Worm (Caenorhabditis elegans) whole organism, L4 larva: ENCODE results near the gene C10B5.1.
A peak's percentile ranks its signal among the peaks of the same experiment; 100 is the strongest.

Experiments
- F26F4.8 ChIP-seq: fragments of 200-800 bp; sonication (Bioruptor generic); conservative IDR thresholded peaks from 2 replicates; pipeline ENCODE4 v1.3.6; 2022; ENCODE audit warnings: missing genetic modification characterization, missing compliant biosample characterization
- F37D6.2 ChIP-seq: sonication (generic microtip); optimal IDR thresholded peaks from 2 replicates; lab custom pipeline; 2016; ENCODE audit warnings: mild to moderate bottlenecking, missing genetic modification characterization, missing compliant biosample characterization
- F49E8.2 ChIP-seq: sonication (generic microtip); optimal IDR thresholded peaks from 2 replicates; lab custom pipeline; 2016; ENCODE audit warnings: missing compliant biosample characterization, mild to moderate bottlenecking, missing genetic modification characterization, borderline replicate concordance
- R02D3.7 ChIP-seq: fragments of 150-350 bp; sonication (generic microtip); optimal IDR thresholded peaks from 3 replicates; lab custom pipeline; 2014; ENCODE audit warnings: missing biosample characterization, missing genetic modification characterization
- ZK337.2 ChIP-seq: fragments of 200-800 bp; sonication (Bioruptor generic); IDR thresholded peaks from 2 replicates; pipeline ENCODE4 v1.3.6; 2022; ENCODE audit warnings: missing genetic modification reagents, missing genetic modification characterization, missing compliant biosample characterization
- aha-1 ChIP-seq: fragments of 150-350 bp; peaks from one replicate; lab custom pipeline; 2014; ENCODE audit warnings: missing biosample characterization, missing genetic modification characterization
- ceh-28 ChIP-seq: fragments of 150-350 bp; optimal IDR thresholded peaks from 2 replicates; lab custom pipeline; 2014; ENCODE audit warnings: missing biosample characterization, missing genetic modification reagents, missing genetic modification characterization
- ceh-32 ChIP-seq: sonication (generic microtip); optimal IDR thresholded peaks from 2 replicates; lab custom pipeline; 2016; ENCODE audit warnings: mild to moderate bottlenecking, missing genetic modification characterization, missing compliant biosample characterization; ENCODE audit not compliant: poor library complexity
- ceh-62 ChIP-seq: sonication (generic microtip); optimal IDR thresholded peaks from 2 replicates; lab custom pipeline; 2017; ENCODE audit warnings: missing biosample characterization, missing genetic modification characterization
- daf-19 ChIP-seq: fragments of 200-800 bp; sonication (Bioruptor generic); conservative IDR thresholded peaks from 2 replicates; pipeline ENCODE4 v1.3.6; 2022; ENCODE audit warnings: missing genetic modification characterization, missing compliant biosample characterization
- daf-8 ChIP-seq: fragments of 200-800 bp; sonication (Bioruptor generic); IDR thresholded peaks from 2 replicates; pipeline ENCODE4 v1.3.6; 2022; ENCODE audit warnings: missing genetic modification characterization, missing compliant biosample characterization
- dmd-6 ChIP-seq: fragments of 200-800 bp; sonication (Bioruptor generic); IDR thresholded peaks from 2 replicates; pipeline ENCODE4 v1.3.6; 2022; ENCODE audit warnings: missing genetic modification reagents, missing genetic modification characterization, missing compliant biosample characterization
- dpl-1 ChIP-seq: fragments of 150-350 bp; optimal IDR thresholded peaks from 2 replicates; lab custom pipeline; 2014; ENCODE audit warnings: missing biosample characterization, missing genetic modification reagents, missing genetic modification characterization
- duxl-1 ChIP-seq: sonication (generic microtip); optimal IDR thresholded peaks from 2 replicates; lab custom pipeline; 2016; ENCODE audit warnings: mild to moderate bottlenecking, missing genetic modification characterization, moderate library complexity, missing compliant biosample characterization; ENCODE audit not compliant: poor library complexity
- dve-1 ChIP-seq: sonication (generic microtip); optimal IDR thresholded peaks from 2 replicates; lab custom pipeline; 2017; ENCODE audit warnings: antibody characterized with exemption, mild to moderate bottlenecking, missing genetic modification characterization, missing compliant biosample characterization; ENCODE audit not compliant: insufficient read depth
- egl-43 ChIP-seq: fragments of 200-800 bp; sonication (Bioruptor generic); IDR thresholded peaks from 2 replicates; pipeline ENCODE4 v1.3.6; 2022; ENCODE audit warnings: missing genetic modification reagents, missing genetic modification characterization, missing compliant biosample characterization
- fkh-10 ChIP-seq: fragments of 150-350 bp; optimal IDR thresholded peaks from 2 replicates; lab custom pipeline; 2014; ENCODE audit warnings: missing biosample characterization, missing genetic modification reagents, missing genetic modification characterization
- hlh-11 ChIP-seq: fragments of 200-800 bp; sonication (Bioruptor generic); optimal IDR thresholded peaks from 2 replicates; lab custom pipeline; 2018; ENCODE audit warnings: mild to moderate bottlenecking, missing genetic modification characterization, missing compliant biosample characterization
- hlh-30 ChIP-seq: sonication (generic microtip); optimal IDR thresholded peaks from 2 replicates; lab custom pipeline; 2017; ENCODE audit warnings: antibody characterized with exemption, mild to moderate bottlenecking, missing genetic modification characterization, missing compliant biosample characterization; ENCODE audit not compliant: insufficient read depth
- hmg-1.1 ChIP-seq: fragments of 200-800 bp; sonication (Bioruptor generic); IDR thresholded peaks from 2 replicates; pipeline ENCODE4 v1.3.6; 2022; ENCODE audit warnings: missing genetic modification reagents, missing genetic modification characterization, missing compliant biosample characterization
- jun-1 ChIP-seq: fragments of 150-350 bp; optimal IDR thresholded peaks from 2 replicates; lab custom pipeline; 2014; ENCODE audit warnings: missing biosample characterization, missing genetic modification reagents, missing genetic modification characterization
- lin-1 ChIP-seq: fragments of 200-800 bp; sonication (Bioruptor generic); IDR thresholded peaks from 2 replicates; pipeline ENCODE4 v1.3.6; 2022; ENCODE audit warnings: missing genetic modification reagents, missing genetic modification characterization, missing compliant biosample characterization
- lin-15B ChIP-seq: fragments of 150-350 bp; sonication (generic microtip); optimal IDR thresholded peaks from 3 replicates; lab custom pipeline; 2014; ENCODE audit warnings: missing biosample characterization, missing genetic modification characterization
- lin-29 ChIP-seq: fragments of 200-800 bp; sonication (Bioruptor generic); IDR thresholded peaks from 2 replicates; pipeline ENCODE4 v1.3.6; 2022; ENCODE audit warnings: missing genetic modification reagents, missing genetic modification characterization, missing compliant biosample characterization
- lin-38 ChIP-seq: fragments of 200-800 bp; sonication (Bioruptor generic); IDR thresholded peaks from 2 replicates; pipeline ENCODE4 v1.3.6; 2022; ENCODE audit warnings: missing genetic modification reagents, missing genetic modification characterization, missing compliant biosample characterization
- lin-39 ChIP-seq: fragments of 150-350 bp; optimal IDR thresholded peaks from 2 replicates; lab custom pipeline; 2014; ENCODE audit warnings: missing biosample characterization, missing genetic modification reagents, missing genetic modification characterization
- mdt-29 ChIP-seq: fragments of 200-800 bp; sonication (Bioruptor generic); IDR thresholded peaks from 2 replicates; pipeline ENCODE4 v1.3.6; 2022; ENCODE audit warnings: missing genetic modification reagents, missing genetic modification characterization, missing compliant biosample characterization
- mxl-2 ChIP-seq: fragments of 200-800 bp; sonication (Bioruptor generic); conservative IDR thresholded peaks from 2 replicates; pipeline ENCODE4 v1.3.6; 2022; ENCODE audit warnings: missing genetic modification reagents, missing genetic modification characterization, missing compliant biosample characterization
- mxl-3 ChIP-seq: fragments of 200-800 bp; sonication (Bioruptor generic); optimal IDR thresholded peaks from 2 replicates; lab custom pipeline; 2018; ENCODE audit warnings: mild to moderate bottlenecking, missing genetic modification characterization, missing compliant biosample characterization
- nhr-111 ChIP-seq: fragments of 200-800 bp; sonication (Bioruptor generic); optimal IDR thresholded peaks from 2 replicates; lab custom pipeline; 2018; ENCODE audit warnings: mild to moderate bottlenecking, missing genetic modification characterization, missing compliant biosample characterization
- nhr-237 ChIP-seq: sonication (generic microtip); optimal IDR thresholded peaks from 2 replicates; lab custom pipeline; 2017; ENCODE audit warnings: missing biosample characterization, missing genetic modification characterization
- nhr-25 ChIP-seq: sonication (generic microtip); optimal IDR thresholded peaks from 2 replicates; lab custom pipeline; 2017; ENCODE audit warnings: missing genetic modification characterization, mild to moderate bottlenecking, missing compliant biosample characterization, antibody characterized with exemption, moderate library complexity, borderline replicate concordance; ENCODE audit not compliant: insufficient read depth
- nhr-41 ChIP-seq: fragments of 200-800 bp; sonication (Bioruptor generic); IDR thresholded peaks from 2 replicates; pipeline ENCODE4 v1.3.6; 2022; ENCODE audit warnings: missing genetic modification reagents, missing genetic modification characterization, missing compliant biosample characterization
- nhr-76 ChIP-seq: fragments of 150-350 bp; optimal IDR thresholded peaks from 2 replicates; lab custom pipeline; 2014; ENCODE audit warnings: missing biosample characterization, missing genetic modification characterization
- nhr-77 ChIP-seq: fragments of 150-350 bp; optimal IDR thresholded peaks from 2 replicates; lab custom pipeline; 2014; ENCODE audit warnings: missing biosample characterization, missing genetic modification characterization
- pha-4 ChIP-seq, 2 experiments: fragments of 150-350 bp in 1 of 2; fragments of 200-800 bp in 1 of 2; sonication (Bioruptor generic) in 1 of 2; IDR thresholded peaks in 1 of 2; optimal IDR thresholded peaks in 1 of 2; 2 replicates each; pipeline versions ENCODE4 v1.3.6 to Lab custom; 2014 to 2022; ENCODE audit warnings: missing genetic modification characterization in 2 of 2, missing genetic modification reagents in 2 of 2, missing biosample characterization in 1 of 2, missing compliant biosample characterization in 1 of 2
- php-3 ChIP-seq: fragments of 200-800 bp; sonication (Bioruptor generic); IDR thresholded peaks from 2 replicates; pipeline ENCODE4 v1.3.6; 2022; ENCODE audit warnings: missing genetic modification reagents, missing genetic modification characterization, missing compliant biosample characterization
- rbr-2 ChIP-seq: sonication (generic microtip); optimal IDR thresholded peaks from 2 replicates; lab custom pipeline; 2016; ENCODE audit warnings: missing genotype, missing genetic modification characterization, missing compliant biosample characterization
- set-16 ChIP-seq: fragments of 200-800 bp; sonication (Bioruptor generic); IDR thresholded peaks from 2 replicates; pipeline ENCODE4 v1.3.6; 2022; ENCODE audit warnings: missing genetic modification reagents, missing genetic modification characterization, missing compliant biosample characterization
- snpc-1.2 ChIP-seq: fragments of 200-800 bp; sonication (Bioruptor generic); IDR thresholded peaks from 2 replicates; pipeline ENCODE4 v1.3.6; 2022; ENCODE audit warnings: missing genetic modification reagents, missing genetic modification characterization, missing compliant biosample characterization
- snpc-4 ChIP-seq: fragments of 150-350 bp; optimal IDR thresholded peaks from 2 replicates; lab custom pipeline; 2014; ENCODE audit warnings: missing biosample characterization, missing genetic modification characterization
- spr-3 ChIP-seq: fragments of 200-800 bp; sonication (Bioruptor generic); optimal IDR thresholded peaks from 2 replicates; lab custom pipeline; 2018; ENCODE audit warnings: mild to moderate bottlenecking, missing genetic modification characterization, missing compliant biosample characterization
- tag-97 ChIP-seq: fragments of 200-800 bp; sonication (Bioruptor generic); IDR thresholded peaks from 2 replicates; pipeline ENCODE4 v1.3.6; 2022; ENCODE audit warnings: missing genetic modification characterization, missing compliant biosample characterization
- unc-62 ChIP-seq, 3 experiments: fragments of 150-350 bp in 1 of 3; sonication (generic microtip); optimal IDR thresholded peaks in 2 of 3; peaks in 1 of 3; 1 replicate in 1 of 3; 2 replicates in 2 of 3; lab custom pipeline; 2014 to 2017; ENCODE audit warnings: missing biosample characterization in 3 of 3, missing genetic modification characterization in 3 of 3, missing genetic modification reagents in 3 of 3, missing genotype in 1 of 3
- ztf-11 ChIP-seq: fragments of 150-350 bp; optimal IDR thresholded peaks from 2 replicates; lab custom pipeline; 2014; ENCODE audit warnings: missing biosample characterization, missing genetic modification characterization

C10B5.1 gene

DNA sequence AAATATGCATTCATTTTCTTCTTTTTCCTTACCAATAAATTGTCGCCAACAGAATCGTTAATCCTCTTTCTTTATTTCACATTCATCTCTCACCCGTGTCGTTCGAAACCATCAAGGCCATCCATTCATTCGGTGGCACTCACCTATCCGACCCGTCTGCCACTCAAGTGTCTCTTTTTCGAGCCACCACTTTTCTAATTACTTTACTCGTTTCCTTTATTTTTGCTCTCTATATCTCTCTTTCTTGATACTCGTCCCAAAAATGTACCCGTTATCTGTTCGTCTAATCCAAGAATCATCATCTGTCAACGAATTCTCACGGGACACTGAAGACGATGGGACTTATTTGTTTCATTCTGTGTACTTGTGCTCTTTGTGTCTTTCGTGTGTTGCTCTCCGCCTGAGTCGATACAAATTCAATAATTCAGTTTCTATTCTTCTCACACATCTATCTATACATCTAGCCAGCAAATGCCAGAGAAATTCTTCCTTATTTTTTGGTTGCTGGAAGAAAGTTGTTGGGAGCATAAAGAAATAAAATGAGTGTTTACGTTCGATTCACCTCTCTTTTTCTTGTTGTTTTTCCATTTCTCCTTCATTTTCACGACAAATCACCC is 11.7 kb downstream of the C10B5.1 start:
- TF ChIP-seq fkh-10 (GFP tag; lab: Kevin White, UChicago) = peak; percentile 57
- TF ChIP-seq ZK337.2 = no peak

DNA sequence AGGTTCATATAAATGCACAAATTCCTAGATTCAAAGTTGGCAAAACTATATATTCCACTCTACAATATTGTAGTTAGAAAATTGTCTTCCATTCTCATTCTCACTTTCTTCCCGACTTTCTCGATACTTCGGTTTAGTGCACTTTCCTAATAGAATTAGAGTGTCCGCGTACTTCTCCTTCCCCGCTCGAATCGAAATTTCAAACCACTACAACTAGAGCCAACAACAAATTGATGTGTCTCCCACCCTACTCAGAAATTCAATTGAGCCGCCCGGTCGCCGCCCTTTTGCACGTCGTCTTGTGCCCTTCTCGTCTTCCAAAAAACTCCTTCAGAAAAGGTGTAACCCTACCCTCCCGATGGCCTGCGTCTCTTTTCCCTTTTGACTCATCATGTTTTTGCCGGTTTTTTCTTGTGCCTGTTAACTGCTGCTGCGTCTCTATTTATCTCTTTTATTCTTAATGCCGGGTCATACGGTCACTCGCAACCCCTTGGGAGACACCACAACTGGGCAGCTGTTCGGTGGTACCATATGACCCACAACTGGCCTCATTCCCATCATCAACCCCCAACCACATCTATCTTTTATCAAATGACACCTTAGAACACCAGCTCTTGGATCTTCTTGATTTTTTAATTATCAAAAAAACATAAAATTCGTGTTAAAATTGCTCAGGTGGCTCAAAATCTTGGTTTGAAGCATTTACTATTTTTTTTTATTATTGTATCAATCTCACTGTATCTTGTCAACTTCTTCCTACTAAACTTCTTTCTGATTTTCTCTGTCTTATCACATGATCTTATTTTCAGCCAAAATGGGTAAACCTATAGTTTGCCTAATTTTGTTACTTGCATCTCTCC is 13.3 kb downstream of the C10B5.1 start, which contains the start of gene tag-196:
tag-196 (plus strand) TSS at position 810 of the 860 bp plus-strand sequence.
- TF ChIP-seq tag-97 (GFP tag; lab: Robert Waterston, UW) = no peak
- no peak for TF ChIP-seq php-3
- TF ChIP-seq dmd-6 (GFP tag; lab: Robert Waterston, UW) = no peak
- no peak for TF ChIP-seq dve-1
- TF ChIP-seq snpc-1.2 (GFP tag; lab: Robert Waterston, UW) = no peak
- no peak for TF ChIP-seq ceh-28 (tag; lab: Kevin White, UChicago)
- no peak for TF ChIP-seq daf-8 (GFP tag; lab: Robert Waterston, UW)
- TF ChIP-seq jun-1 (tag; lab: Kevin White, UChicago) = no peak
- no peak for TF ChIP-seq ztf-11
- TF ChIP-seq egl-43 (GFP tag; lab: Robert Waterston, UW) = no peak
- TF ChIP-seq nhr-25 (tag; lab: Kevin White, UChicago) = no peak
- TF ChIP-seq hlh-30 = peak; percentile 92
- no peak for TF ChIP-seq duxl-1 (tag; lab: Kevin White, UChicago)
- no peak for TF ChIP-seq lin-39 (tag; lab: Kevin White, UChicago)
- TF ChIP-seq hlh-11 (tag; lab: Kevin White, UChicago) = peak; percentile 70
- TF ChIP-seq nhr-76 (tag; lab: Kevin White, UChicago) = no peak
- TF ChIP-seq snpc-4 (tag; lab: Kevin White, UChicago) = no peak
- TF ChIP-seq nhr-237 (tag; lab: Kevin White, UChicago) = no peak
- TF ChIP-seq lin-15B (tag; lab: Kevin White, UChicago) = no peak
- TF ChIP-seq aha-1 (tag; lab: Kevin White, UChicago) = peak; percentile 89
- no peak for TF ChIP-seq F37D6.2 (tag; lab: Kevin White, UChicago)
- no peak for TF ChIP-seq rbr-2 (tag; lab: Kevin White, UChicago)
- TF ChIP-seq lin-38 = no peak
- TF ChIP-seq spr-3 (GFP tag; lab: Kevin White, UChicago) = no peak
- no peak for TF ChIP-seq nhr-111 (GFP tag; lab: Kevin White, UChicago)
- no peak for TF ChIP-seq lin-1
- no peak for TF ChIP-seq ceh-62 (tag; lab: Kevin White, UChicago)
- TF ChIP-seq F26F4.8 = no peak
- TF ChIP-seq daf-19 (GFP tag; lab: Robert Waterston, UW) = no peak
- TF ChIP-seq R02D3.7 (tag; lab: Kevin White, UChicago) = no peak
- TF ChIP-seq set-16 (GFP tag; lab: Robert Waterston, UW) = no peak
- TF ChIP-seq mdt-29 (GFP tag; lab: Robert Waterston, UW) = no peak
- TF ChIP-seq F49E8.2 (tag; lab: Kevin White, UChicago) = no peak
- no peak for TF ChIP-seq nhr-77 (tag; lab: Kevin White, UChicago)
- TF ChIP-seq lin-29 (GFP tag; lab: Robert Waterston, UW) = no peak
- no peak for TF ChIP-seq nhr-41 (GFP tag; lab: Robert Waterston, UW)
- no peak for TF ChIP-seq mxl-2 (GFP tag; lab: Robert Waterston, UW)
- 0 out of 2 replicates have a peak, but pooled peaks have one; percentile 17 for TF ChIP-seq hmg-1.1
- peak in 1 of 2 experiments; percentile 77 for TF ChIP-seq unc-62 (GFP tag; optimal IDR thresholded peaks at IDR 0.05 in 1 of 2; lab: Kevin White, UChicago)
- TF ChIP-seq unc-62 (tag; optimal IDR thresholded peaks at IDR 0.05; lab: Kevin White, UChicago) = no peak
- no peak for TF ChIP-seq mxl-3
- TF ChIP-seq dpl-1 (GFP tag; lab: Kevin White, UChicago) = no peak
- TF ChIP-seq ceh-32 (tag; lab: Kevin White, UChicago) = no peak
- no peak for TF ChIP-seq pha-4 (GFP tag; IDR thresholded peaks at IDR 0.05; lab: Robert Waterston, UW)
- TF ChIP-seq pha-4 (tag; optimal IDR thresholded peaks at IDR 0.05; lab: Kevin White, UChicago) = no peak
